Worm (Caenorhabditis elegans): ENCODE data around the gene lips-1.

Gene lips-1

DNA sequence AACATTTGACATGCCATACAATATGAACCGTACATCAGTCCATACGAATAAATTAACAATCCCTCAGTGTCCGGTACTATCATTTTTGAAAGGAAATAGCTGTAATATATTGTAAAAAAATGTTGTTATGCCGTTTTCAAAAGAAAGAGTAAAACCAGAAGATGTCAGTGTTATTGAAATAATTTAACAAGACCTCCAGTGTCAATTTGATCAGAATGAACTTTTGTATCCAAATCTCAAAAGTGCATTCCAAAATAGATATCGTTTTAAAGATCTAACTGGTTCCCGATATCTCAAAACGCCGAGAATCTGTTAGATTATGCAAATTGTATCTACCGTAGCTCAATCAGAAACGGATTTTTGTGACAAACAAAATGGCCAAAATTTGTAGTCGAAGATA lies 31.0 kb upstream of the lips-1 start, which contains the start of gene odr-7:
odr-7 (minus strand) TSS at position 101 of the 400 bp plus-strand sequence.
- TF ChIP-seq lsy-2 (tag; optimal IDR thresholded peaks at IDR 0.05) = no peak
- TF ChIP-seq unc-62 (GFP tag; optimal IDR thresholded peaks at IDR 0.05) = no peak
- no peak for TF ChIP-seq gmeb-1 (tag; optimal IDR thresholded peaks at IDR 0.05)
- no peak for TF ChIP-seq ceh-16 (tag; optimal IDR thresholded peaks at IDR 0.05)
- no peak for TF ChIP-seq nhr-237 (tag; optimal IDR thresholded peaks at IDR 0.05)
- no peak for TF ChIP-seq nhr-25 (tag; optimal IDR thresholded peaks at IDR 0.05)
- no peak for TF ChIP-seq skn-1 (tag; optimal IDR thresholded peaks at IDR 0.05)
- no peak for TF ChIP-seq nhr-6 (tag; optimal IDR thresholded peaks at IDR 0.05)
- no peak for TF ChIP-seq nhr-10 (tag; optimal IDR thresholded peaks at IDR 0.05)
- no peak for TF ChIP-seq ceh-82 (tag; optimal IDR thresholded peaks at IDR 0.05)
- no peak for TF ChIP-seq mdl-1 (tag; optimal IDR thresholded peaks at IDR 0.05)
- TF ChIP-seq crh-2 (tag; optimal IDR thresholded peaks at IDR 0.05) = no peak
- no peak for TF ChIP-seq mab-5 (tag; optimal IDR thresholded peaks at IDR 0.05)
- no peak for TF ChIP-seq blmp-1 (tag; optimal IDR thresholded peaks at IDR 0.05; ENCODE audit: insufficient read depth)
- TF ChIP-seq elt-3 (tag; optimal IDR thresholded peaks at IDR 0.05) = no peak
- TF ChIP-seq unc-55 (GFP tag; optimal IDR thresholded peaks at IDR 0.05) = no peak
- TF ChIP-seq sma-3 (GFP tag; optimal IDR thresholded peaks at IDR 0.05) = no peak
- TF ChIP-seq C34F6.9 (tag; optimal IDR thresholded peaks at IDR 0.05) = no peak

ce11 chrX:12463504-12463903 lies 29.1 kb upstream of the lips-1 start, which contains the start of gene T18D3.5:
TSS of gene T18D3.5 (plus strand) at chrX:12463804.
- TF ChIP-seq nhr-11 (tag; optimal IDR thresholded peaks at IDR 0.05) (no peak), ztf-4 (tag; optimal IDR thresholded peaks at IDR 0.05) (no peak), R02D3.7 (tag; optimal IDR thresholded peaks at IDR 0.05) (no peak), elt-3 (tag; optimal IDR thresholded peaks at IDR 0.05) (no peak), lin-13 (GFP tag; optimal IDR thresholded peaks at IDR 0.05) (no peak), lin-39 (tag; optimal IDR thresholded peaks at IDR 0.05) (no peak), unc-62 (GFP tag; optimal IDR thresholded peaks at IDR 0.05) (no peak), C34F6.9 (tag; optimal IDR thresholded peaks at IDR 0.05) (no peak), fos-1 (tag; optimal IDR thresholded peaks at IDR 0.05) (no peak), ZK546.5 (tag; optimal IDR thresholded peaks at IDR 0.05) (no peak), mab-5 (tag; optimal IDR thresholded peaks at IDR 0.05) (no peak), ama-1 (optimal IDR thresholded peaks at IDR 0.05) (no peak), snpc-4 (tag; optimal IDR thresholded peaks at IDR 0.05) (no peak), ztf-1 (GFP tag; conservative IDR thresholded peaks at IDR 0.05) (no peak), sem-4 (tag; optimal IDR thresholded peaks at IDR 0.05) (no peak), nhr-21 (tag; optimal IDR thresholded peaks at IDR 0.05) (no peak), gmeb-1 (tag; optimal IDR thresholded peaks at IDR 0.05) (no peak)

ce11 chrX:12466769-12467168 lies 25.8 kb upstream of the lips-1 start, which contains the start of gene cdf-2:
TSS of gene cdf-2 (minus strand) at chrX:12466917.
- no peak for TF ChIP-seq nhr-11 (tag; optimal IDR thresholded peaks at IDR 0.05)
- TF ChIP-seq sma-9 (GFP tag; optimal IDR thresholded peaks at IDR 0.05) = peak; percentile 38
- TF ChIP-seq sma-9 (tag; optimal IDR thresholded peaks at IDR 0.05) = no peak
- no peak for TF ChIP-seq ceh-16 (tag; optimal IDR thresholded peaks at IDR 0.05)
- no peak for TF ChIP-seq nhr-21 (tag; optimal IDR thresholded peaks at IDR 0.05)
- TF ChIP-seq nhr-12 (tag; optimal IDR thresholded peaks at IDR 0.05) = no peak
- no peak for TF ChIP-seq nhr-6 (tag; optimal IDR thresholded peaks at IDR 0.05)
- TF ChIP-seq fos-1 (tag; optimal IDR thresholded peaks at IDR 0.05) = peak; percentile 46

ce11 chrX:12467660-12468111 lies 24.9 kb upstream of the lips-1 start, which contains the start of gene myo-2:
TSS of gene myo-2 (plus strand) at chrX:12468061.
- TF ChIP-seq F13H6.1 (tag; optimal IDR thresholded peaks at IDR 0.05) = peak; percentile 28
- no peak for TF ChIP-seq unc-55 (GFP tag; optimal IDR thresholded peaks at IDR 0.05)

DNA sequence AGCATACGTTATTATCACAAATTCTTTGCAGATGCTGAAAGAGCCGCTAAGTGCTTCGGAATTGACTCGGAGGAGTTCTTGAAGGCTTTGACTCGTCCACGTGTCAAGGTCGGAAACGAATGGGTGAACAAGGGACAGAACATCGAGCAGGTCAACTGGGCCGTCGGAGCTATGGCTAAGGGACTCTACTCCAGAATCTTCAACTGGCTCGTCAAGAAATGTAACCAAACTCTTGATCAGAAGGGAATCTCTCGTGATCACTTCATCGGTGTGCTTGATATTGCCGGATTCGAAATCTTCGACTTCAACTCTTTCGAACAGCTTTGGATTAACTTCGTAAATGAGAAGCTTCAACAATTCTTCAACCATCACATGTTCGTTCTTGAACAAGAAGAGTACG lies 22.7 kb upstream of the lips-1 start:
- no peak for TF ChIP-seq nhr-237 (tag; optimal IDR thresholded peaks at IDR 0.05)
- no peak for TF ChIP-seq elt-3 (tag; optimal IDR thresholded peaks at IDR 0.05)
- no peak for TF ChIP-seq sma-9 (GFP tag; optimal IDR thresholded peaks at IDR 0.05)
- TF ChIP-seq sma-9 (tag; optimal IDR thresholded peaks at IDR 0.05) = no peak
- TF ChIP-seq lin-39 (tag; optimal IDR thresholded peaks at IDR 0.05) = no peak
- no peak for TF ChIP-seq skn-1 (tag; optimal IDR thresholded peaks at IDR 0.05)
- no peak for TF ChIP-seq Y55F3AM.14 (GFP tag; optimal IDR thresholded peaks at IDR 0.05)
- TF ChIP-seq mdl-1 (tag; optimal IDR thresholded peaks at IDR 0.05) = no peak
- TF ChIP-seq nhr-10 (tag; optimal IDR thresholded peaks at IDR 0.05) = no peak
- TF ChIP-seq ztf-11 (tag; optimal IDR thresholded peaks at IDR 0.05) = no peak
- no peak for TF ChIP-seq nhr-25 (tag; optimal IDR thresholded peaks at IDR 0.05)

Measured in whole organism, L2 larva.